Fruit fly (Drosophila melanogaster): ENCODE measurements around the gene dnd.

The dnd gene

dm6 chr3R:21862137-21862850 lies 24.9 kb downstream of the dnd start (continued):
- TF ChIP-seq row (GFP tag; IDR thresholded peaks at IDR 0.05) (peak; percentile 79), gfzf (GFP tag; optimal IDR thresholded peaks at IDR 0.05) (no peak), CG6689 (GFP tag; IDR thresholded peaks at IDR 0.05) (peak; percentile 65), eve (GFP tag; optimal IDR thresholded peaks at IDR 0.05) (peak in 1 of 2 experiments; percentile 96), CG15269 (tag; optimal IDR thresholded peaks at IDR 0.05) (peak; percentile 74), CG8359 (GFP tag; optimal IDR thresholded peaks at IDR 0.05; ENCODE audit: borderline replicate concordance) (peak; percentile 51), h (optimal IDR thresholded peaks at IDR 0.05) (no peak), dan (GFP tag; IDR thresholded peaks at IDR 0.05) (no peak), Dfd (GFP tag; optimal IDR thresholded peaks at IDR 0.05) (no peak), CG10274 (GFP tag; optimal IDR thresholded peaks at IDR 0.05) (no peak), CG2889 (GFP tag; IDR thresholded peaks at IDR 0.05) (no peak), seq (GFP tag; IDR thresholded peaks at IDR 0.05) (peak; percentile 46; the same call in 1 of the 2 replicates), slou (GFP tag; optimal IDR thresholded peaks at IDR 0.05) (no peak), Med (GFP tag) (peak; percentile 58), Doc2 (GFP tag; IDR thresholded peaks at IDR 0.05) (no peak), CoRest (tag; optimal IDR thresholded peaks at IDR 0.05) (peak; percentile 88), Sry-β (GFP tag; optimal IDR thresholded peaks at IDR 0.05) (peak; percentile 25), so (GFP tag; IDR thresholded peaks at IDR 0.05) (peak; percentile 74; the same call in 1 of the 3 replicates), dpn (GFP tag; optimal IDR thresholded peaks at IDR 0.05) (peak; percentile 33 to 75), al (GFP tag; IDR thresholded peaks at IDR 0.05) (no peak), sd (tag; optimal IDR thresholded peaks at IDR 0.05) (peak; percentile 16), CG12071 (GFP tag; optimal IDR thresholded peaks at IDR 0.05) (peak; percentile 43), Ada2b (GFP tag; IDR thresholded peaks at IDR 0.05) (peak; percentile 22; the same call in 1 of the 2 replicates), CG6254 (GFP tag; optimal IDR thresholded peaks at IDR 0.05) (peak; percentile 63), trh (GFP tag; optimal IDR thresholded peaks at IDR 0.05) (peak; percentile 25), D (optimal IDR thresholded peaks at IDR 0.05) (no peak), D (GFP tag; optimal IDR thresholded peaks at IDR 0.05) (peak; percentile 80), CG17612 (GFP tag; IDR thresholded peaks at IDR 0.05) (no peak), gce (GFP tag; IDR thresholded peaks at IDR 0.05) (peak; percentile 81), crol (GFP tag; IDR thresholded peaks at IDR 0.05) (no peak), Sox102F (GFP tag; optimal IDR thresholded peaks at IDR 0.05) (peak; percentile 94), nerfin-2 (GFP tag; IDR thresholded peaks at IDR 0.05; ENCODE audit: partially characterized antibody) (no peak), chm (GFP tag; IDR thresholded peaks at IDR 0.05) (no peak; the same call in 1 of the 2 replicates), Dp (GFP tag; optimal IDR thresholded peaks at IDR 0.05) (no peak), Oaz (GFP tag; IDR thresholded peaks at IDR 0.05) (no peak), Mrtf (GFP tag; IDR thresholded peaks at IDR 0.05) (no peak; the same call in 2 of the 3 replicates), ftz-f1 (GFP tag; optimal IDR thresholded peaks at IDR 0.05) (no peak), Pdp1 (GFP tag; optimal IDR thresholded peaks at IDR 0.05) (peak in 1 of 2 experiments; percentile 74), Meics (GFP tag; optimal IDR thresholded peaks at IDR 0.05) (peak; percentile 4), hkb (optimal IDR thresholded peaks at IDR 0.05) (no peak), hkb (GFP tag; IDR thresholded peaks at IDR 0.05) (peak; percentile 86), dimm (GFP tag; IDR thresholded peaks at IDR 0.05) (peak; percentile 74), CG4730 (GFP tag; IDR thresholded peaks at IDR 0.05) (peak; percentile 50; the same call in 1 of the 2 replicates), CG13775 (GFP tag; optimal IDR thresholded peaks at IDR 0.05) (peak; percentile 52), jigr1 (GFP tag; IDR thresholded peaks at IDR 0.05) (no peak), Dbx (GFP tag; IDR thresholded peaks at IDR 0.05) (no peak), zfh1 (GFP tag; IDR thresholded peaks at IDR 0.05) (peak; percentile 86), Jarid2 (GFP tag; optimal IDR thresholded peaks at IDR 0.05) (peak; percentile 11), tap (tag; optimal IDR thresholded peaks at IDR 0.05) (peak; percentile 56), mirr (GFP tag; optimal IDR thresholded peaks at IDR 0.05) (no peak), z (GFP tag; IDR thresholded peaks at IDR 0.05) (no peak)

Data from whole organism, embryonic.